Worm (Caenorhabditis elegans) whole organism, L4/young adult: ENCODE results near the gene Y61A9LA.7.
A peak's percentile ranks its signal among the peaks of the same experiment; 100 is the strongest.
"Not testable (repeated sequence)": the region's sequence is repeated elsewhere in the genome, so short reads cannot be mapped to it uniquely, and the experiment has no call there.

Experiments
- W03F9.2 ChIP-seq: fragments of 150-350 bp; optimal IDR thresholded peaks from 2 replicates; lab custom pipeline; 2014; ENCODE audit warnings: missing biosample characterization, missing genetic modification characterization
- dao-5 ChIP-seq: sonication (generic microtip); optimal IDR thresholded peaks from 2 replicates; lab custom pipeline; 2016; ENCODE audit warnings: missing genotype, missing genetic modification characterization, moderate library complexity, missing compliant biosample characterization
- him-1 ChIP-seq: sonication (generic microtip); optimal IDR thresholded peaks from 2 replicates; lab custom pipeline; 2016; ENCODE audit warnings: missing genotype, missing genetic modification reagents, missing genetic modification characterization, missing compliant biosample characterization

Y61A9LA.7 gene

DNA sequence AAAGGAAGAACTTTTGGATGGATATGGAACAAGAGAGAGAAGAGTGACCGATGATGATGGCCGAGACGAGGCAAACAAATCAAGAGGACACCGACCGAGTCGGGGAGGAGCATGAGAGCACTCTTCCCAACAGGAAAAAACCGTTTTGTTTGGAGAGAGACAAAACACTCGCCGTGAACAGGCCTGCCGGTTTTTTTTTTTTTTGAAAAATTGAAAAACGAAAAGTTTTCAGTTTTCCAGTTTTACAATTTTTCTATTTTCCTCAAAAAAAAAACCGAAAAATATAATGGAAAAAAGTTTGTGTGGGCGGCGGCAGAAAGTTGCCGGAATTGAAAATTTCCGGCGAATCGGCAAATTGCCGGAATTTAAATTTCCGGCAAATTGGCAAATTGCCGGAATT lies at the start of gene Y61A9LA.7:
TSS of gene Y61A9LA.7 (minus strand) at position 101 of the 400 bp plus-strand sequence.
- TF ChIP-seq W03F9.2 (tag; lab: Kevin White, UChicago) (no peak), him-1 (tag; lab: Kevin White, UChicago) (no peak), dao-5 (tag; lab: Kevin White, UChicago) (no peak)

ce11 chrV:4606828-4607227 lies 47.2 kb upstream of the Y61A9LA.7 start, which contains the start of gene txt-6:
Gene txt-6, minus strand, starts transcription at chrV:4606928.
- TF ChIP-seq W03F9.2 (tag; lab: Kevin White, UChicago) (no peak), him-1 (tag; lab: Kevin White, UChicago) (no peak), dao-5 (tag; lab: Kevin White, UChicago) (no peak)

DNA sequence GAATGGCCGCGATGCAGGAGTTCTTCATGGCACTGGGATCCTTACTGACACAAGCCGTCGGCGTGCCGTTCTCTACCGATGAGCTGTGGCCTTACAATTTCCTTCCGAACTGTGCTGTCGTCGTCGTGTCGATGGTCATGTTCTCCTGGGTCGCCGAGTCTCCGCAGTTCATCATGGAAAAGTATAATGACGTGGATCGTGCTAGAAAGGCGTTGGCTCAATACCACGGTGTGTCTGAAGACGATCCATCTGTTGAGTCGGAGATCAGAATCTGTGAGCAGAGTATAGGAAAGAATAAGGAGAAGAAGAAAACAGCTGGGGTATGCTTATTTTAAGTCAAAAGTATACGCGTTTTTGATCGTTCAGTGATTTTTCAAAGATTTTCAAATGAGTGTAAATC lies 39.6 kb upstream of the Y61A9LA.7 start:
- TF ChIP-seq dao-5 (tag; lab: Kevin White, UChicago) (no peak), W03F9.2 (tag; lab: Kevin White, UChicago) (no peak), him-1 (tag; lab: Kevin White, UChicago) (no peak)

- no peak for TF ChIP-seq him-1 (tag; lab: Kevin White, UChicago)
- TF ChIP-seq dao-5 (tag; lab: Kevin White, UChicago), result no peak
- TF ChIP-seq W03F9.2 (tag; lab: Kevin White, UChicago), result no peak
These were observed 38.9 kb upstream of the Y61A9LA.7 start for ce11 chrV:4598489-4598888.

DNA sequence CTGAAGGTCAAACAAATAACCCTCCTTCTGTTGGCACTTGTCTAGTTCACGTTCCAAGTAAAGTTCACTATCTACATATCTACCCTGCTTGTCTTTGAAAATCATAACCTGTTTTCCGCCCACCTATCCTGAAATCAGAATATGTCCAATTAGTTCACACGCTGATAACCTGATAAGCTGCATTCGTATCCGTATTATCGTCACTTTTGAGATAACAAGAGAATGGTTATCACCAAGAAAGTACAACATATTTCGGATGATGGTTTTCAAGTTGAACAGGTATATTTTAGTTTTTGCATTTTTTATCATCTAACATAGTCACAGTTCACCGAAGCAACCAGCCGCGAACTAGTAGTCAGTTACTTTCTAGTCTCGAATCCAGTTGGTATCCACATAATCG lies 31.2 kb upstream of the Y61A9LA.7 start:
- TF ChIP-seq W03F9.2 (tag; lab: Kevin White, UChicago), result no peak
- TF ChIP-seq him-1 (tag; lab: Kevin White, UChicago), result no peak
- TF ChIP-seq dao-5 (tag; lab: Kevin White, UChicago), result no peak

ce11 chrV:4585009-4585408 lies 25.4 kb upstream of the Y61A9LA.7 start, which contains the start of gene Y61A9LA.1:
Gene Y61A9LA.1, plus strand, starts transcription at chrV:4585309.
- TF ChIP-seq W03F9.2 (tag; lab: Kevin White, UChicago), result no peak
- TF ChIP-seq dao-5 (tag; lab: Kevin White, UChicago), result no peak
- no peak for TF ChIP-seq him-1 (tag; lab: Kevin White, UChicago)

DNA sequence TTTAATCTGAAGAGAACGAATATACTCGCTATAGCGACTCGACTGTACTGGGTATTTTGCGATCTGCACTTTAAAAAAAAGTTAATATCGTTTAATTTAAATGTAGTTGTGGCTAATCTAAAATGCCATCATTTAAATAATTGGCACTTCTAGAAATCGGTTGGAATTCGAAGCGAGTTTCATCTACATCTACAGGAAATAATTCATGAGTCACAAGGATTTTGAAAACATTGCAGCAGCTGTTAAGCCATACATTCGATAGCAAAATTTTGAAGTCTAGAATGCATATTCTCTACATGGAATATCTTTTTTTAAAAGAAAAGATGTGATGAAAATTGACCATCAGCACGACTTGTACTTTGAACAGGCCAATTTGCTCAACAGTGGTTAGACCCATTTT lies 21.0 kb upstream of the Y61A9LA.7 start:
- no peak for TF ChIP-seq him-1 (tag; lab: Kevin White, UChicago)
- TF ChIP-seq W03F9.2 (tag; lab: Kevin White, UChicago), result no peak
- no peak for TF ChIP-seq dao-5 (tag; lab: Kevin White, UChicago)

DNA sequence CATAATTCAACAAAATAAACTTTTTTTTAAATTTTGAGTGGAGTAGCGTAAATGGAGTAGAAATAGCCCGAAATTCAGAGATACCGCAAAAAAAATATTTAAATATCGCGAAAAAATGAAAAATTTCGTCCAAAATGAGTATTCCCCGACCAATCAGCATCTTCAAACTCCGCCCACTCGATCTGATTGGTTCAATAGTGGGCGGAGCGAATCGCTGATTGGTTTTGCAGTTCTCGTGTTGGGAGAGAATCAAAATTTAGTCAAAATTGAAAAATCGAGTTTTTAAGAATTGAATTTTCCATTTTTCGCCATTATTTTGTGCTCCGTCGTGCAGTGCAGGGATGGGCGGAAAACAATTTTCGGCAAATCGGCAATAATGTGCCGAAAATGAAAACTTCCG lies 15.9 kb upstream of the Y61A9LA.7 start:
- no peak for TF ChIP-seq him-1 (tag; lab: Kevin White, UChicago)
- no peak for TF ChIP-seq dao-5 (tag; lab: Kevin White, UChicago)
- no peak for TF ChIP-seq W03F9.2 (tag; lab: Kevin White, UChicago)

DNA sequence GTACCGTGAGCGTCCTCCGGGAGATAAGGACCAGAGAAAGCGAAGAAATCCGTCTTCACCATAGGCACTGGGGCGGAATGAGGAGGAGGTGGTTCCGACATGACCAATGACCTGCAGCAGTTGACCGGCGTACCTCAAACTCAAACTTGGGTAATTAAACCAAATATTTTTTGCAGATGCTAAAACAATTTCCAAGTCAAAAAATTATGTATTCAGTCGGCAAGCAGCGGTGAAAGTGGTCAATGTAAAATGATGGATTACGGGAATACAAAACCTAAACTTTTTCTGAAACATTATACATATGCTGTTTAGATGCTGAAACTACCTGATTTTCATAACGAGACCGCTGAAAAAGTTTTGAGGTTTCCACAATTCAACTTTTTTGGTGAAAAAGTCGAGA lies 14.2 kb upstream of the Y61A9LA.7 start, which contains the start of gene hpo-39:
TSS of gene hpo-39 (minus strand) at position 101 of the 400 bp plus-strand sequence.
- TF ChIP-seq him-1, dao-5, W03F9.2 (tag; lab: Kevin White, UChicago): not testable (repeated sequence)

- TF ChIP-seq W03F9.2 (tag; lab: Kevin White, UChicago), result no peak
- TF ChIP-seq him-1 (tag; lab: Kevin White, UChicago), result no peak
- TF ChIP-seq dao-5 (tag; lab: Kevin White, UChicago), result no peak
These were observed 12.4 kb upstream of the Y61A9LA.7 start for ce11 chrV:4571997-4572396.

- no peak for TF ChIP-seq dao-5 (tag; lab: Kevin White, UChicago)
- no peak for TF ChIP-seq him-1 (tag; lab: Kevin White, UChicago)
- TF ChIP-seq W03F9.2 (tag; lab: Kevin White, UChicago), result no peak
These were observed 11.2 kb upstream of the Y61A9LA.7 start, which contains the start of gene Y61A9LA.3 for ce11 chrV:4570833-4571232. Gene Y61A9LA.3, plus strand, starts transcription at chrV:4571133.

ce11 chrV:4569999-4570627 lies 10.5 kb upstream of the Y61A9LA.7 start, which contains the start of gene sut-2:
Gene sut-2, minus strand, starts transcription at chrV:4570049.
- TF ChIP-seq W03F9.2 (tag; lab: Kevin White, UChicago) (peak; percentile 38), him-1 (tag; lab: Kevin White, UChicago) (no peak)

DNA sequence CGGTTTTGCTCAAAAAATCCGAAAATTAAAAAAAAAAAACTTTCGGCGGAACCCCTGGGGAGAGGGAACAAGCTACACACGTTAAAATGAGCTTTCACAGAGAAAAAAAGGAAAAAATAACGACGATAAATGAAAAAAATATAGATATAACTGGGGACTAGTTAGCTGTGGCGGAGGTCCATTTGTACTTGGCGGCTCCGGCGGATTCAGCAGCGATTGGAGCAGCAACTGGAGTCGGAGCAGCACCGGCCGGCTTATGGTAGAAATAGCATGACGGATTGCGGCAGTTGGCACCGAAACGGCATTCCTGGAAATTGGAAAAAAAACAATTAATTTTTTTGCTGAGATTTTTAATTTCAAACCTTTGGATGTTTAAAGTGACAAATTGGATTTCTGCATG lies 2.9 kb upstream of the Y61A9LA.7 start:
- TF ChIP-seq W03F9.2 (tag; lab: Kevin White, UChicago) (no peak), him-1 (tag; lab: Kevin White, UChicago) (no peak), dao-5 (tag; lab: Kevin White, UChicago) (no peak)

DNA sequence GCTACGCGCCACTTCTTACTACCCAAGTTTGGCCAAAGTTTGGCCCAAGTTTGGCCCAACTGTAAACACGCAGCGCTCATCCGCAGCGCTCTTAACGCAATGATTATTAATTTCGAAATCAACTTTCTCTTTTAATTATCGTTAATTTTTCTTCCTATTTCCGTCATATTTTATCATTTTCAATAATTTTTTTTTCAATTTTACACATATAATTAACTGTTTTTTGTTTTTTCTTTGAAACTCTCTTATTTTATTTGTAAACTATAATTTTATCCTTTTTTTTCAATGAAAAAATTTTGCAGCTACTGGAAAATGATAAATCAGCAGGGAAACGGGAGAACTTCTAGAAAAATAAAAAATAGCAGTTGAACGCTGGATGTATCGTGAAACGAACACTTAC lies 840 bp upstream of the Y61A9LA.7 start, which contains the start of gene Y61A9LA.4:
TSS of gene Y61A9LA.4 (plus strand) at position 301 of the 400 bp plus-strand sequence.
- TF ChIP-seq him-1, W03F9.2, dao-5 (tag; lab: Kevin White, UChicago): not testable (repeated sequence)
